Fruit fly (Drosophila melanogaster): ENCODE results near the gene Nufip.

- TF ChIP-seq Ptx1 (GFP tag; IDR thresholded peaks at IDR 0.05) (no peak), Xbp1 (GFP tag; optimal IDR thresholded peaks at IDR 0.05) (no peak)
Observed at dm6 chr3L:18758894-18759569, 10.9 kb upstream of the Nufip start.

All from whole organism, embryonic.